Worm (Caenorhabditis elegans) whole organism, late embryonic: ENCODE data around the gene nlp-71.

Experiments used
- ceh-18 ChIP-seq: sonication (generic microtip); optimal IDR thresholded peaks from 2 replicates; lab custom pipeline; 2016; ENCODE audit warnings: missing genetic modification characterization, missing compliant biosample characterization
- nhr-11 ChIP-seq: fragments of 150-350 bp; optimal IDR thresholded peaks from 2 replicates; lab custom pipeline; 2014; ENCODE audit warnings: missing biosample characterization, missing genetic modification characterization
- sox-2 ChIP-seq: fragments of 200-800 bp; sonication (Bioruptor generic); IDR thresholded peaks from 2 replicates; pipeline ENCODE4 v1.3.6; 2022; ENCODE audit warnings: missing genetic modification reagents, missing genetic modification characterization, missing compliant biosample characterization
- ttx-3 ChIP-seq: sonication (generic microtip); optimal IDR thresholded peaks from 2 replicates; lab custom pipeline; 2016; ENCODE audit warnings: missing genetic modification reagents, missing genetic modification characterization, missing compliant biosample characterization

DNA sequence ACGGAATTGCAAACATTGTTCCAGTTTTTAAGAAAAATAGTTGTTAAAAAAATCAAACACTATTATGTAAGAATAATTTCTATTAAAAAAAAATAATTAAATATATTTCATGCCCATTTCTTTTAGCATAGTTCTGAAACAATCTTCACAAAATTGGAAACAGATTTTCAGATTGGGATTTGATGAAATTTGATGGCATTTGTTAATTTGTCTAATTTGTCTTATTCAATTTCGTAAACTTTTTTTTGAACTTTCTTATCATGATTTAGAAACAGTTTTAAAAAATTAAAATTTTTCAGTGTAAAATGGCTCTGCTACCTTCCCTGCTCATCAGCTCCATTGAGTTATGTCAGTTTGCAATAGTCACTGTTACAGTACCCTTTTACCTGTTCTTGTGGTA lies 8.5 kb downstream of the nlp-71 start, which contains the start of gene srv-13:
- TF ChIP-seq nhr-11 (tag; lab: Kevin White, UChicago) (no peak), ttx-3 (no peak), sox-2 (GFP tag; lab: Robert Waterston, UW) (no peak), ceh-18 (tag; lab: Kevin White, UChicago) (no peak)
